Fruit fly (Drosophila melanogaster): ENCODE data around the gene CG15747.

The CG15747 gene

DNA sequence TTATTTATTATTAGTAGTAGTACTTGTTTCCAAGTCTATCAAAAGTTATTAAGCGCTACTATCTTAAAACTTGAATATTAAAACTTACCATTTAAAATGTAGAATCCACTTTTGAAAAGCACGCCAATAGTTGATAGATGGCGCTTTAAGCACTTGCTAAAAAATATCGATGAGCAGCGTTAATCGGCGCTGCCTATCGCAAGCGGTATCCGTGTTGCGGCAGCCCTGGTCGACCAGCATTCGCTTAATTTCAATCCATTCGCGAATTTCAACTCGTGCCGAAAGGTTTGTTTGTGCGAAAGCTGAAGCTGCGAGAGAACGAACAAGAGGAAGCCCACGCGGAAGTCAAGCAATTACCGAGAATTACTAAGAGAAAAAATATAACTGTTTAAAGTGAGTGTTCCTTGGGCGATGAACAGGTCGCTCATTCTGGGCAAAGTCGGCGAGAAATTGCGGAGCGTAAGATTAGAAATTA lies 8.5 kb upstream of the CG15747 start, which contains the start of gene Prx2 (continued):
- TF ChIP-seq toy (GFP tag; IDR thresholded peaks at IDR 0.05) (no peak), org-1 (GFP tag; optimal IDR thresholded peaks at IDR 0.05) (no peak), cas (GFP tag; IDR thresholded peaks at IDR 0.05) (no peak), br (optimal IDR thresholded peaks at IDR 0.05) (no peak), dimm (GFP tag; IDR thresholded peaks at IDR 0.05) (no peak), Adf1 (GFP tag; IDR thresholded peaks at IDR 0.05) (peak; percentile 33; the same call in 1 of the 2 replicates), CG3407 (GFP tag; optimal IDR thresholded peaks at IDR 0.05) (no peak), CG18764 (GFP tag; optimal IDR thresholded peaks at IDR 0.05) (no peak), CG17829 (tag; optimal IDR thresholded peaks at IDR 0.05) (no peak), CG14860 (GFP tag; IDR thresholded peaks at IDR 0.05; ENCODE audit: partially characterized antibody) (peak; percentile 48; the same call in 2 of the 3 replicates), oc (tag; optimal IDR thresholded peaks at IDR 0.05) (no peak), CG42726 (GFP tag; IDR thresholded peaks at IDR 0.05; ENCODE audit: partially characterized antibody) (peak; percentile 86), schlank (tag; optimal IDR thresholded peaks at IDR 0.05) (no peak), CG18599 (GFP tag; optimal IDR thresholded peaks at IDR 0.05) (peak; percentile 55), vvl (GFP tag; IDR thresholded peaks at IDR 0.05) (peak; percentile 42), bab2 (GFP tag; optimal IDR thresholded peaks at IDR 0.05) (no peak), ara (GFP tag; IDR thresholded peaks at IDR 0.05) (no peak), CG43689 (GFP tag; IDR thresholded peaks at IDR 0.05) (no peak), Neu2 (GFP tag; optimal IDR thresholded peaks at IDR 0.05; ENCODE audit: borderline replicate concordance) (no peak), lbe (GFP tag; optimal IDR thresholded peaks at IDR 0.05) (no peak), CG15514 (GFP tag; optimal IDR thresholded peaks at IDR 0.05) (peak; percentile 72), Dip2 (GFP tag; IDR thresholded peaks at IDR 0.05) (no peak), onecut (GFP tag; IDR thresholded peaks at IDR 0.05) (0 out of 2 replicates have a peak, but pooled peaks have one; percentile 20), chn (GFP tag; optimal IDR thresholded peaks at IDR 0.05) (no peak), hkb (optimal IDR thresholded peaks at IDR 0.05) (no peak), hkb (GFP tag; IDR thresholded peaks at IDR 0.05) (no peak), Lpt (GFP tag; optimal IDR thresholded peaks at IDR 0.05) (no peak), CG8388 (GFP tag; optimal IDR thresholded peaks at IDR 0.05) (no peak), HLH4C (GFP tag; IDR thresholded peaks at IDR 0.05; ENCODE audit: partially characterized antibody) (peak; percentile 74), CG7839 (tag; optimal IDR thresholded peaks at IDR 0.05) (peak; percentile 3), CG18476 (GFP tag; optimal IDR thresholded peaks at IDR 0.05) (no peak), yki (optimal IDR thresholded peaks at IDR 0.05) (no peak), eve (GFP tag; optimal IDR thresholded peaks at IDR 0.05) (no peak), mirr (GFP tag; optimal IDR thresholded peaks at IDR 0.05) (peak; percentile 49), lola (GFP tag; optimal IDR thresholded peaks at IDR 0.05) (no peak), da (GFP tag; optimal IDR thresholded peaks at IDR 0.05) (no peak), CG5245 (GFP tag; optimal IDR thresholded peaks at IDR 0.05) (no peak), lmd (GFP tag; IDR thresholded peaks at IDR 0.05) (no peak), Myb (GFP tag; optimal IDR thresholded peaks at IDR 0.05) (peak; percentile 57), CG34376 (GFP tag; optimal IDR thresholded peaks at IDR 0.05) (peak; percentile 58), CG17912 (GFP tag; optimal IDR thresholded peaks at IDR 0.05) (no peak), crp (GFP tag; optimal IDR thresholded peaks at IDR 0.05) (no peak), HLH3B (GFP tag; IDR thresholded peaks at IDR 0.05) (no peak), fd64A (GFP tag; optimal IDR thresholded peaks at IDR 0.05) (no peak), Side (GFP tag; optimal IDR thresholded peaks at IDR 0.05) (no peak), HLH54F (GFP tag; optimal IDR thresholded peaks at IDR 0.05) (peak; percentile 6), twi (tag; optimal IDR thresholded peaks at IDR 0.05) (no peak), rib (GFP tag; IDR thresholded peaks at IDR 0.05) (peak; percentile 91), ash1 (GFP tag; optimal IDR thresholded peaks at IDR 0.05) (no peak), CG13424 (tag; optimal IDR thresholded peaks at IDR 0.05) (no peak), Ets65A (GFP tag) (peak; percentile 85), CG5180 (GFP tag; optimal IDR thresholded peaks at IDR 0.05) (no peak)
